Worm (Caenorhabditis elegans) whole organism, late embryonic: ENCODE measurements around the gene msp-33.
"Not testable (repeated sequence)": the region's sequence is repeated elsewhere in the genome, so short reads cannot be mapped to it uniquely, and the experiment has no call there.

Experiments
- C08G9.2 ChIP-seq: sonication (generic microtip); optimal IDR thresholded peaks from 2 replicates; lab custom pipeline; 2016; ENCODE audit warnings: mild to moderate bottlenecking, missing genetic modification characterization, moderate library complexity, missing compliant biosample characterization
- C38D4.7 ChIP-seq: fragments of 200-800 bp; sonication (Bioruptor generic); optimal IDR thresholded peaks from 2 replicates; lab custom pipeline; 2018; ENCODE audit warnings: mild to moderate bottlenecking, missing genetic modification characterization, moderate library complexity, missing compliant biosample characterization
- T23F11.4 ChIP-seq: fragments of 200-800 bp; sonication (Bioruptor generic); optimal IDR thresholded peaks from 2 replicates; lab custom pipeline; 2018; ENCODE audit warnings: mild to moderate bottlenecking, missing genetic modification characterization, missing compliant biosample characterization
- ama-1 ChIP-seq: fragments of 150-350 bp; optimal IDR thresholded peaks from 2 replicates; lab custom pipeline; 2014
- ceh-2 ChIP-seq: sonication (generic microtip); optimal IDR thresholded peaks from 2 replicates; lab custom pipeline; 2016; ENCODE audit warnings: missing genotype, missing genetic modification characterization, missing compliant biosample characterization
- ceh-22 ChIP-seq: sonication (generic microtip); optimal IDR thresholded peaks from 2 replicates; lab custom pipeline; 2017; ENCODE audit warnings: missing biosample characterization, missing genetic modification characterization
- ceh-31 ChIP-seq: sonication (generic microtip); optimal IDR thresholded peaks from 2 replicates; lab custom pipeline; 2016; ENCODE audit warnings: missing genetic modification characterization, missing compliant biosample characterization
- ceh-45 ChIP-seq: fragments of 200-800 bp; sonication (Bioruptor generic); IDR thresholded peaks from 2 replicates; pipeline ENCODE4 v1.3.6; 2022; ENCODE audit warnings: missing genetic modification reagents, missing genetic modification characterization, missing compliant biosample characterization
- ceh-9 ChIP-seq: sonication (generic microtip); optimal IDR thresholded peaks from 2 replicates; lab custom pipeline; 2016; ENCODE audit warnings: mild to moderate bottlenecking, missing genetic modification characterization, inconsistent platforms, missing compliant biosample characterization
- che-1 ChIP-seq: sonication (generic microtip); optimal IDR thresholded peaks from 2 replicates; lab custom pipeline; 2016; ENCODE audit warnings: mild to moderate bottlenecking, missing genetic modification characterization, missing compliant biosample characterization
- dmd-4 ChIP-seq: sonication (generic microtip); optimal IDR thresholded peaks from 2 replicates; lab custom pipeline; 2016; ENCODE audit warnings: borderline replicate concordance, missing genetic modification characterization, missing compliant biosample characterization
- elt-2 ChIP-seq: sonication (generic microtip); optimal IDR thresholded peaks from 2 replicates; lab custom pipeline; 2016; ENCODE audit warnings: missing genetic modification reagents, missing genetic modification characterization, missing compliant biosample characterization
- elt-4 ChIP-seq: sonication (generic microtip); optimal IDR thresholded peaks from 2 replicates; lab custom pipeline; 2016; ENCODE audit warnings: missing genetic modification characterization, missing compliant biosample characterization
- eyg-1 ChIP-seq: sonication (generic microtip); optimal IDR thresholded peaks from 2 replicates; lab custom pipeline; 2016; ENCODE audit warnings: missing genotype, missing genetic modification characterization, missing compliant biosample characterization
- fax-1 ChIP-seq: sonication (generic microtip); optimal IDR thresholded peaks from 2 replicates; lab custom pipeline; 2016; ENCODE audit warnings: missing genotype, missing genetic modification characterization, missing compliant biosample characterization
- gmeb-2 ChIP-seq: sonication (generic microtip); optimal IDR thresholded peaks from 2 replicates; lab custom pipeline; 2016; ENCODE audit warnings: missing genetic modification characterization, inconsistent platforms, missing compliant biosample characterization
- hlh-13 ChIP-seq: fragments of 200-800 bp; sonication (Bioruptor generic); optimal IDR thresholded peaks from 2 replicates; lab custom pipeline; 2018; ENCODE audit warnings: mild to moderate bottlenecking, missing genetic modification characterization, missing compliant biosample characterization
- hlh-6 ChIP-seq: sonication (generic microtip); optimal IDR thresholded peaks from 2 replicates; lab custom pipeline; 2016; ENCODE audit warnings: missing genotype, missing genetic modification characterization, missing compliant biosample characterization
- hlh-8 ChIP-seq: sonication (generic microtip); optimal IDR thresholded peaks from 2 replicates; lab custom pipeline; 2016; ENCODE audit warnings: missing genotype, missing genetic modification characterization, missing compliant biosample characterization
- lin-11 ChIP-seq: fragments of 200-800 bp; sonication (Bioruptor generic); optimal IDR thresholded peaks from 2 replicates; lab custom pipeline; 2018; ENCODE audit warnings: mild to moderate bottlenecking, missing genetic modification characterization, missing compliant biosample characterization
- madf-2 ChIP-seq: sonication (generic microtip); optimal IDR thresholded peaks from 2 replicates; lab custom pipeline; 2017; ENCODE audit warnings: missing genetic modification characterization, missing compliant biosample characterization
- mec-3 ChIP-seq: sonication (generic microtip); optimal IDR thresholded peaks from 2 replicates; lab custom pipeline; 2016; ENCODE audit warnings: borderline replicate concordance, missing genetic modification characterization, missing compliant biosample characterization
- nfya-1 ChIP-seq: sonication (generic microtip); optimal IDR thresholded peaks from 2 replicates; lab custom pipeline; 2017; ENCODE audit warnings: missing genetic modification characterization, mild to moderate bottlenecking, missing compliant biosample characterization, antibody characterized with exemption, moderate library complexity
- nhr-232 ChIP-seq: sonication (generic microtip); optimal IDR thresholded peaks from 2 replicates; lab custom pipeline; 2016; ENCODE audit warnings: missing genetic modification characterization, missing compliant biosample characterization
- npax-4 ChIP-seq: sonication (generic microtip); optimal IDR thresholded peaks from 2 replicates; lab custom pipeline; 2016; ENCODE audit warnings: missing genetic modification characterization, missing compliant biosample characterization
- odd-2 ChIP-seq: sonication (generic microtip); optimal IDR thresholded peaks from 2 replicates; lab custom pipeline; 2017; ENCODE audit warnings: antibody characterized with exemption, mild to moderate bottlenecking, missing genetic modification characterization, missing compliant biosample characterization
- pag-3 ChIP-seq: sonication (generic microtip); optimal IDR thresholded peaks from 2 replicates; lab custom pipeline; 2016; ENCODE audit warnings: missing compliant biosample characterization, missing genetic modification characterization, borderline replicate concordance
- pat-9 ChIP-seq: fragments of 200-800 bp; sonication (Bioruptor generic); optimal IDR thresholded peaks from 2 replicates; lab custom pipeline; 2018; ENCODE audit warnings: mild to moderate bottlenecking, missing genetic modification characterization, moderate library complexity, missing compliant biosample characterization
- pax-1 ChIP-seq: fragments of 150-350 bp; optimal IDR thresholded peaks from 2 replicates; lab custom pipeline; 2014; ENCODE audit warnings: missing biosample characterization, missing genetic modification characterization
- pha-4 ChIP-seq: fragments of 150-350 bp; optimal IDR thresholded peaks from 2 replicates; lab custom pipeline; 2018; ENCODE audit warnings: missing biosample characterization, missing genetic modification reagents, missing genetic modification characterization
- pqm-1 ChIP-seq: sonication (generic microtip); optimal IDR thresholded peaks from 2 replicates; lab custom pipeline; 2016; ENCODE audit warnings: missing genetic modification characterization, missing compliant biosample characterization
- sdc-2 ChIP-seq: sonication (generic microtip); optimal IDR thresholded peaks from 2 replicates; lab custom pipeline; 2016; ENCODE audit warnings: missing genotype, missing genetic modification characterization, missing compliant biosample characterization
- sox-2 ChIP-seq: fragments of 200-800 bp; sonication (Bioruptor generic); IDR thresholded peaks from 2 replicates; pipeline ENCODE4 v1.3.6; 2022; ENCODE audit warnings: missing genetic modification reagents, missing genetic modification characterization, missing compliant biosample characterization
- sox-4 ChIP-seq: sonication (generic microtip); optimal IDR thresholded peaks from 2 replicates; lab custom pipeline; 2017; ENCODE audit warnings: mild to moderate bottlenecking, missing genetic modification characterization, inconsistent platforms, missing compliant biosample characterization
- syd-9 ChIP-seq: sonication (generic microtip); optimal IDR thresholded peaks from 2 replicates; lab custom pipeline; 2016; ENCODE audit warnings: mild to moderate bottlenecking, missing genetic modification characterization, moderate library complexity, missing compliant biosample characterization
- tbx-7 ChIP-seq: sonication (generic microtip); optimal IDR thresholded peaks from 2 replicates; lab custom pipeline; 2016; ENCODE audit warnings: missing genotype, missing genetic modification characterization, missing compliant biosample characterization
- unc-3 ChIP-seq, 2 experiments: fragments of 200-800 bp in 1 of 2; sonication (Bioruptor generic) in 1 of 2; sonication (generic microtip) in 1 of 2; conservative IDR thresholded peaks in 1 of 2; optimal IDR thresholded peaks in 1 of 2; 2 replicates each; pipeline versions ENCODE4 v1.3.6 to Lab custom; 2016 to 2022; ENCODE audit warnings: missing compliant biosample characterization in 2 of 2, missing genetic modification characterization in 2 of 2, missing genetic modification reagents in 1 of 2
- unc-42 ChIP-seq: sonication (generic microtip); optimal IDR thresholded peaks from 2 replicates; lab custom pipeline; 2016; ENCODE audit warnings: missing genotype, missing genetic modification characterization, missing compliant biosample characterization
- unc-86 ChIP-seq: sonication (generic microtip); optimal IDR thresholded peaks from 2 replicates; lab custom pipeline; 2016; ENCODE audit warnings: missing genetic modification characterization, missing compliant biosample characterization

msp-33 gene

DNA sequence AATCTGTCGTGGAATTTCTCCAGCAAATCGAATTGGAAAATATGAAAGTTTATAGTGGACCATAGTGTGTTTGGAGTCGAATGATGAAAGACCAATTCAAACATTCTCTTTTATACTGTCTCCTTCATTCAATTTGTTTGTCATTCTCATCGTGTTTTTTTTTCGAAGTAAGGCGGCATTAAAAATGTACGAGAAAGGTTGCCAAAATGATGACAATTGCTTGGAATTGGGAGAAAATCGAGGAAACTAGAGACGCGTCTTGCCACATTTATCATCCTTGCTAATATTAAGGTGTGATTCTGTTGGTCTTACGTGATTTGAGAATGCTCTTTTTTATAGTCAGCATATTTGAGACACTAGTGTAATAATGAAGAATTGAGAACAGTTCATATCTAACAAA lies 42.5 kb upstream of the msp-33 start, which contains the start of gene gst-30:
gst-30 (minus strand) TSS at position 101 of the 400 bp plus-strand sequence.
- TF ChIP-seq sox-4 (tag; lab: Kevin White, UChicago), result no peak
- no peak for TF ChIP-seq nhr-232
- TF ChIP-seq unc-3 (GFP tag; conservative IDR thresholded peaks at IDR 0.05; lab: Robert Waterston, UW), result no peak
- no peak for TF ChIP-seq unc-3 (tag; optimal IDR thresholded peaks at IDR 0.05; lab: Kevin White, UChicago)
- TF ChIP-seq odd-2 (tag; lab: Kevin White, UChicago), result no peak
- no peak for TF ChIP-seq unc-86
- TF ChIP-seq eyg-1 (tag; lab: Kevin White, UChicago), result no peak
- TF ChIP-seq hlh-13, result no peak
- TF ChIP-seq T23F11.4, result no peak
- no peak for TF ChIP-seq sdc-2 (tag; lab: Kevin White, UChicago)
- no peak for TF ChIP-seq pax-1 (tag; lab: Kevin White, UChicago)
- TF ChIP-seq pha-4 (tag; lab: Kevin White, UChicago), result no peak
- no peak for TF ChIP-seq fax-1 (tag; lab: Kevin White, UChicago)
- no peak for TF ChIP-seq mec-3
- TF ChIP-seq elt-4 (tag; lab: Kevin White, UChicago), result no peak
- no peak for TF ChIP-seq npax-4
- TF ChIP-seq ceh-31 (tag; lab: Kevin White, UChicago), result no peak
- TF ChIP-seq syd-9 (tag; lab: Kevin White, UChicago), result no peak
- TF ChIP-seq che-1 (tag; lab: Kevin White, UChicago), result no peak
- TF ChIP-seq ceh-45 (GFP tag; lab: Robert Waterston, UW), result no peak

- TF ChIP-seq che-1, pag-3, dmd-4 (tag; lab: Kevin White, UChicago): not testable (repeated sequence)
Observed at ce11 chrII:4932727-4933126, 40.2 kb upstream of the msp-33 start, which contains the start of gene msp-152. Gene msp-152 (plus strand): TSS chrII:4933027.

ce11 chrII:4931286-4931685 lies 38.8 kb upstream of the msp-33 start:
- no peak for TF ChIP-seq T23F11.4
- TF ChIP-seq ama-1, result no peak
- no peak for TF ChIP-seq nfya-1 (tag; lab: Kevin White, UChicago)
- no peak for TF ChIP-seq syd-9 (tag; lab: Kevin White, UChicago)
- TF ChIP-seq che-1 (tag; lab: Kevin White, UChicago), result no peak
- no peak for TF ChIP-seq unc-42
- TF ChIP-seq sox-2 (GFP tag; lab: Robert Waterston, UW), result no peak
- TF ChIP-seq lin-11 (tag; lab: Kevin White, UChicago), result no peak
- TF ChIP-seq npax-4, result no peak
- no peak for TF ChIP-seq pax-1 (tag; lab: Kevin White, UChicago)
- TF ChIP-seq sox-4 (tag; lab: Kevin White, UChicago), result no peak
- no peak for TF ChIP-seq ceh-2
- TF ChIP-seq hlh-6, result no peak
- TF ChIP-seq pha-4 (tag; lab: Kevin White, UChicago), result no peak
- no peak for TF ChIP-seq madf-2
- TF ChIP-seq C38D4.7 (GFP tag; lab: Kevin White, UChicago), result no peak
- no peak for TF ChIP-seq gmeb-2 (tag; lab: Kevin White, UChicago)
- TF ChIP-seq, all 69 proteins: peak for 0

DNA sequence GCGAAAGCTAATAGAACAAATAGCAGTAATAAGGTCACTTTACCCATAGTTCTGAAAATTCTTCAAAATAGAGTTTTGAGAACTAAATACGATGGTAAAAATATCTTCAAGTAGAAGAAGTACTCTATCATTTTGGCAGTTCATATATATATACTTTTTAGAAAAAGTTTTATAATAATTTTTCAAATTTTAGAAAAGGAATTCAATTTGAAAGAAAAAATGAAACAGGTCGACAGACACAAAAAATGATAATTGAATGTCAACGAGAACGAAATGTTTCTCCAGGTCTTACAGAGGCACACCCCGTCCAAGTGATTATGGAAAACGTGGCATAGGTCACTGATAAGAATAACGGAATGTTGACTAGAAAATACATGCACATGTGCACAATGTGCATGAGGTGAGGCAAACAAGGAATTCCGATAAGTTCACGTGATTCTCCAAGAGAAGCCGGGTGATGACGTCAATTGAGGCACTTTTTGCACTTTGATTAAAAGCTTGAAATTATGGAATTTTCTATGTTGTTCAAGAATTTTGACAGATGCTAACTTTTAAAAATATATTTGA lies 32.8 kb upstream of the msp-33 start, which contains the start of gene aagr-2:
aagr-2 (minus strand) TSS at position 51 of the 567 bp plus-strand sequence.
- TF ChIP-seq C08G9.2 (tag; lab: Kevin White, UChicago) (no peak), hlh-6 (no peak), elt-2 (tag; lab: Kevin White, UChicago) (peak; percentile 99)

ce11 chrII:4924729-4925128 lies 32.2 kb upstream of the msp-33 start:
- TF ChIP-seq ceh-9 (tag; lab: Kevin White, UChicago) (no peak), T23F11.4 (no peak), hlh-8 (tag; lab: Kevin White, UChicago) (no peak), odd-2 (tag; lab: Kevin White, UChicago) (no peak), tbx-7 (tag; lab: Kevin White, UChicago) (no peak), ceh-22 (no peak), unc-3 (GFP tag; conservative IDR thresholded peaks at IDR 0.05; lab: Robert Waterston, UW) (no peak), unc-3 (tag; optimal IDR thresholded peaks at IDR 0.05; lab: Kevin White, UChicago) (no peak), nfya-1 (tag; lab: Kevin White, UChicago) (no peak), hlh-13 (no peak), pat-9 (tag; lab: Kevin White, UChicago) (no peak), pqm-1 (tag; lab: Kevin White, UChicago) (no peak)
